Worm (Caenorhabditis elegans): ENCODE results near the gene C13F10.7.

DNA sequence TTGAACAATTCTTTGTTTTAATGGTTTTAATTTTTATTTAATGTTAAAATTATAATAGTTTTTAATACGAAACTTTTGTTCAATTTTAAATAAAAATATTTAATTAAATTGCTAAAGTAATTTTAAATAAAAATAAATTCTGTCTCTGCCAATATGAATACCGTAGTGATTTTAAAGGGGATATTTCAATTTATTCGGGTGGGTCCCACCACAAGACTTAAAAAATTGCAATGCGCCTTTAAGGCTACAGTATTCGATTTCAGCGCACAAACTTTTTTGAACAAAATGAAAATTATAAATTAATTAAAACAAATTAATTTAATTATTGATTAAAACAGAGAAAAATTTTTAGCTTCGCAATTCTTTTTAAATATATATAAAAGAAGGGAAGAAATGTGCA is 24.0 kb downstream of the C13F10.7 start:
- TF ChIP-seq unc-39 (tag; optimal IDR thresholded peaks at IDR 0.05) = no peak
- TF ChIP-seq elt-3 (tag; optimal IDR thresholded peaks at IDR 0.05) = no peak
- no peak for TF ChIP-seq fos-1 (tag; optimal IDR thresholded peaks at IDR 0.05)
- no peak for TF ChIP-seq unc-55 (GFP tag; optimal IDR thresholded peaks at IDR 0.05)
- TF ChIP-seq elt-1 (tag; optimal IDR thresholded peaks at IDR 0.05) = no peak
- no peak for TF ChIP-seq nhr-77 (tag; optimal IDR thresholded peaks at IDR 0.05)
- TF ChIP-seq nhr-11 (tag; optimal IDR thresholded peaks at IDR 0.05) = no peak
- no peak for TF ChIP-seq lin-11 (tag; optimal IDR thresholded peaks at IDR 0.05)
- no peak for TF ChIP-seq nhr-237 (tag; optimal IDR thresholded peaks at IDR 0.05)
